Worm (Caenorhabditis elegans): Measurements from ENCODE around the gene msp-79.

DNA sequence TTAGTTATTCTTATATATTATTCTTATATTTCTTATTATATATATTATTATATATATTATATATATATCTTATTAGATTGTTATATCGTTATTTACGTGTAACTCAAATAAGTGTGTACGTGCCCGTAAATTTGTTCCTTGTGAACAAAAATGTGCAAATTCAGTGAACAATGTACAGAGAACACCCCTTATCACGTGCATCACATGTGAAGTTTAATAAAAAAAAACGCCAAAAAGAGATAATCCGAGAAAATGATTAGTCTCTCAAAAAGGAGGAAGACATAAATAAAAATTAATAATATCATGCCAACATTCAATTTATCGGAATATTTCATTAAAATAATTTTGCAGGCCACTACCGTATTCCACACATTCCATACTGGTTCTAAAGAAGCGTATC lies 32.7 kb upstream of the msp-79 start:
- no peak for TF ChIP-seq vab-15 (tag; optimal IDR thresholded peaks at IDR 0.05)
- TF ChIP-seq snu-23 (GFP tag; optimal IDR thresholded peaks at IDR 0.05): no peak
- TF ChIP-seq nhr-12 (tag; optimal IDR thresholded peaks at IDR 0.05): no peak
- TF ChIP-seq nhr-28 (tag; optimal IDR thresholded peaks at IDR 0.05): no peak
- TF ChIP-seq lin-13 (GFP tag; optimal IDR thresholded peaks at IDR 0.05): no peak
- no peak for TF ChIP-seq F16B12.6 (tag; optimal IDR thresholded peaks at IDR 0.05)
- TF ChIP-seq nhr-90 (tag; optimal IDR thresholded peaks at IDR 0.05; ENCODE audit: poor library complexity): no peak
- TF ChIP-seq lin-35 (GFP tag; optimal IDR thresholded peaks at IDR 0.05): no peak
- no peak for TF ChIP-seq egl-13 (tag; optimal IDR thresholded peaks at IDR 0.05)
- TF ChIP-seq aly-2 (tag; optimal IDR thresholded peaks at IDR 0.05): no peak
- no peak for TF ChIP-seq Y116A8C.19 (tag; optimal IDR thresholded peaks at IDR 0.05; ENCODE audit: borderline replicate concordance)
- no peak for TF ChIP-seq nhr-77 (tag; optimal IDR thresholded peaks at IDR 0.05)
- TF ChIP-seq aha-1 (tag; optimal IDR thresholded peaks at IDR 0.05): no peak
- TF ChIP-seq ets-5 (GFP tag; IDR thresholded peaks at IDR 0.05): no peak

Data from whole organism, L1 larva.